Worm (Caenorhabditis elegans) whole organism, L1 larva: ENCODE data around the gene ebp-3.
"Not testable (repeated sequence)": the region's sequence is repeated elsewhere in the genome, so short reads cannot be mapped to it uniquely, and the experiment has no call there.

Experiments used
- C04F5.9 ChIP-seq: sonication (generic microtip); optimal IDR thresholded peaks from 2 replicates; lab custom pipeline; 2016; ENCODE audit warnings: missing genetic modification characterization, missing compliant biosample characterization
- C16A3.4 ChIP-seq: fragments of 150-350 bp; optimal IDR thresholded peaks from 2 replicates; lab custom pipeline; 2014; ENCODE audit warnings: missing biosample characterization, missing genetic modification characterization
- Y116A8C.19 ChIP-seq: sonication (generic microtip); optimal IDR thresholded peaks from 2 replicates; lab custom pipeline; 2016; ENCODE audit warnings: missing compliant biosample characterization, missing genetic modification characterization, borderline replicate concordance
- aha-1 ChIP-seq: fragments of 150-350 bp; optimal IDR thresholded peaks from 2 replicates; lab custom pipeline; 2014; ENCODE audit warnings: missing biosample characterization, missing genetic modification characterization
- alr-1 ChIP-seq: fragments of 200-800 bp; sonication (Bioruptor generic); optimal IDR thresholded peaks from 2 replicates; lab custom pipeline; 2018; ENCODE audit warnings: borderline replicate concordance, mild to moderate bottlenecking, missing genetic modification characterization, missing compliant biosample characterization
- ama-1 ChIP-seq: fragments of 150-350 bp; optimal IDR thresholded peaks from 2 replicates; lab custom pipeline; 2014
- ceh-8 ChIP-seq: fragments of 200-800 bp; sonication (Bioruptor generic); optimal IDR thresholded peaks from 2 replicates; lab custom pipeline; 2018; ENCODE audit warnings: mild to moderate bottlenecking, missing genetic modification characterization, moderate library complexity, missing compliant biosample characterization
- ces-1 ChIP-seq: fragments of 150-350 bp; optimal IDR thresholded peaks from 2 replicates; lab custom pipeline; 2014; ENCODE audit warnings: missing biosample characterization, missing genetic modification reagents, missing genetic modification characterization
- egl-13 ChIP-seq: sonication (generic microtip); optimal IDR thresholded peaks from 2 replicates; lab custom pipeline; 2016; ENCODE audit warnings: missing genotype, missing genetic modification reagents, missing genetic modification characterization, missing compliant biosample characterization
- egl-27 ChIP-seq, 2 experiments: fragments of 150-350 bp in 1 of 2; sonication (generic microtip); optimal IDR thresholded peaks; 3 replicates each; lab custom pipeline; 2017 to 2018; ENCODE audit warnings: missing biosample characterization in 2 of 2, missing genetic modification characterization in 2 of 2, missing genetic modification reagents in 2 of 2
- elt-3 ChIP-seq, 6 experiments: fragments of 150-350 bp in 1 of 6; sonication (generic microtip); optimal IDR thresholded peaks; 2 replicates each; lab custom pipeline; 2017 to 2018; ENCODE audit warnings: missing biosample characterization in 6 of 6, missing genetic modification characterization in 6 of 6, inconsistent platforms in 1 of 6
- ets-5 ChIP-seq: fragments of 200-800 bp; sonication (Bioruptor generic); IDR thresholded peaks from 2 replicates; pipeline ENCODE4 v1.3.6; 2022; ENCODE audit warnings: missing genetic modification characterization, missing compliant biosample characterization
- fos-1 ChIP-seq: fragments of 150-350 bp; optimal IDR thresholded peaks from 2 replicates; lab custom pipeline; 2014; ENCODE audit warnings: missing biosample characterization, missing genetic modification characterization
- grh-1 ChIP-seq: fragments of 200-800 bp; sonication (Bioruptor generic); IDR thresholded peaks from 2 replicates; pipeline ENCODE4 v1.3.6; 2022; ENCODE audit warnings: missing genetic modification reagents, missing genetic modification characterization, missing compliant biosample characterization
- jun-1 ChIP-seq: fragments of 150-350 bp; optimal IDR thresholded peaks from 2 replicates; lab custom pipeline; 2014; ENCODE audit warnings: missing biosample characterization, missing genetic modification reagents, missing genetic modification characterization
- lin-35 ChIP-seq, 2 experiments: fragments of 150-350 bp; optimal IDR thresholded peaks; 2 replicates each; lab custom pipeline; 2014; ENCODE audit warnings: missing biosample characterization in 2 of 2, missing genetic modification characterization in 2 of 2, missing genetic modification reagents in 2 of 2
- lin-39 ChIP-seq: fragments of 150-350 bp; optimal IDR thresholded peaks from 2 replicates; lab custom pipeline; 2014; ENCODE audit warnings: missing biosample characterization, missing genetic modification reagents, missing genetic modification characterization
- nhr-12 ChIP-seq: sonication (generic microtip); optimal IDR thresholded peaks from 2 replicates; lab custom pipeline; 2017; ENCODE audit warnings: missing biosample characterization, missing genetic modification characterization
- nhr-19 ChIP-seq: fragments of 200-800 bp; sonication (Bioruptor generic); conservative IDR thresholded peaks from 2 replicates; pipeline ENCODE4 v1.3.6; 2022; ENCODE audit warnings: missing genetic modification characterization, missing compliant biosample characterization
- nhr-47 ChIP-seq: sonication (generic microtip); optimal IDR thresholded peaks from 2 replicates; lab custom pipeline; 2016; ENCODE audit warnings: mild to moderate bottlenecking, missing genetic modification characterization, moderate library complexity, missing compliant biosample characterization
- nhr-71 ChIP-seq: sonication (generic microtip); optimal IDR thresholded peaks from 2 replicates; lab custom pipeline; 2016; ENCODE audit warnings: mild to moderate bottlenecking, missing genetic modification characterization, moderate library complexity, missing compliant biosample characterization
- nhr-76 ChIP-seq: sonication (generic microtip); optimal IDR thresholded peaks from 2 replicates; lab custom pipeline; 2017; ENCODE audit warnings: missing biosample characterization, missing genetic modification characterization
- nhr-77 ChIP-seq: fragments of 150-350 bp; optimal IDR thresholded peaks from 2 replicates; lab custom pipeline; 2014; ENCODE audit warnings: missing biosample characterization, missing genetic modification characterization
- nhr-85 ChIP-seq: sonication (generic microtip); peaks from one replicate; lab custom pipeline; 2016; ENCODE audit warnings: missing genetic modification characterization, inconsistent platforms, missing compliant biosample characterization
- pax-3 ChIP-seq: fragments of 200-800 bp; sonication (Bioruptor generic); optimal IDR thresholded peaks from 2 replicates; lab custom pipeline; 2018; ENCODE audit warnings: mild to moderate bottlenecking, missing genetic modification characterization, moderate library complexity, missing compliant biosample characterization
- sptf-1 ChIP-seq: fragments of 150-350 bp; optimal IDR thresholded peaks from 2 replicates; lab custom pipeline; 2014; ENCODE audit warnings: missing biosample characterization, missing genetic modification characterization
- sup-37 ChIP-seq: fragments of 200-800 bp; sonication (Bioruptor generic); optimal IDR thresholded peaks from 2 replicates; lab custom pipeline; 2018; ENCODE audit warnings: mild to moderate bottlenecking, missing genetic modification characterization, missing compliant biosample characterization
- tlp-1 ChIP-seq: fragments of 150-350 bp; optimal IDR thresholded peaks from 2 replicates; lab custom pipeline; 2014; ENCODE audit warnings: missing biosample characterization, missing genetic modification characterization
- unc-130 ChIP-seq: fragments of 150-350 bp; optimal IDR thresholded peaks from 2 replicates; lab custom pipeline; 2017; ENCODE audit warnings: missing biosample characterization, missing genetic modification characterization, inconsistent platforms
- ztf-4 ChIP-seq: fragments of 150-350 bp; optimal IDR thresholded peaks from 2 replicates; lab custom pipeline; 2014; ENCODE audit warnings: missing biosample characterization, missing genetic modification characterization

The ebp-3 gene

ce11 chrV:18055297-18056019, at the start of gene ebp-3, which contains the start of gene Y59A8B.25:
TSS of gene ebp-3 (plus strand) at chrV:18055969.
TSS of gene Y59A8B.25 (minus strand) at chrV:18055397.
- TF ChIP-seq nhr-12, nhr-71, nhr-47 (tag; lab: Kevin White, UChicago): not testable (repeated sequence)
- TF ChIP-seq, all 84 proteins: peak for 0; not testable (repeated sequence) for 84

ce11 chrV:18006930-18007329, 48.8 kb upstream of the ebp-3 start, which contains the start of gene Y59A8B.19:
TSS of gene Y59A8B.19 (plus strand) at chrV:18007230.
- not testable (repeated sequence) for TF ChIP-seq tlp-1 (tag; lab: Kevin White, UChicago); egl-27 (tag; optimal IDR thresholded peaks at IDR 0.05; lab: Kevin White, UChicago); Y116A8C.19 (tag; lab: Kevin White, UChicago)

ce11 chrV:18008680-18009079, 47.1 kb upstream of the ebp-3 start:
- TF ChIP-seq ztf-4 (no peak), grh-1 (GFP tag; lab: Robert Waterston, UW) (no peak), nhr-77 (tag; lab: Kevin White, UChicago) (no peak), Y116A8C.19 (tag; lab: Kevin White, UChicago) (no peak)

ce11 chrV:18010737-18011136, 45.0 kb upstream of the ebp-3 start, which contains the start of gene Y59A8B.26:
TSS of gene Y59A8B.26 (minus strand) at chrV:18010837.
- TF ChIP-seq ztf-4; nhr-76 (tag; lab: Kevin White, UChicago); elt-3 (tag; optimal IDR thresholded peaks at IDR 0.05; lab: Kevin White, UChicago): not testable (repeated sequence)

DNA sequence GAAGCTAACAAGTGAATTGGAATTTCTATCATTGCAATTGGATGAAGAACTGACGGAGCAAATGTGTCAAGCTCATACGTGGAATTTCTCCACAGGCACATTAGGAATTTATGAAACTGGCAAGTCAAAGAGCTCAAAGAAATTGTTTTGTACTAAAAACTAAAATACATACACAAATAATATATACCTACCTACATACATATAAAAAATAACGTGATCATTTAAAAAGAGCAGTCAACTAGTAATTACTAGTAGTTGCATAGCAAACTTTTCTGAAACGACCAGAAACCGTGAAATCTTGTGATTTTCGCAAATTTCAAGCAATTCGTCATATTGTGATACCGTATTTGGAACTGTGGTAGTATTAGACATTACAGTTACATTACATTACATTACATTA, 41.7 kb upstream of the ebp-3 start, which contains the start of gene srh-133:
srh-133 (minus strand) TSS at position 101 of the 400 bp plus-strand sequence.
- TF ChIP-seq egl-13 (tag; lab: Kevin White, UChicago) (no peak), jun-1 (tag; lab: Kevin White, UChicago) (no peak), lin-39 (tag; lab: Kevin White, UChicago) (no peak), sptf-1 (no peak), nhr-19 (GFP tag; lab: Robert Waterston, UW) (no peak)

- TF ChIP-seq jun-1 (tag; lab: Kevin White, UChicago) (no peak), ets-5 (GFP tag; lab: Robert Waterston, UW) (no peak), alr-1 (no peak), aha-1 (tag; lab: Kevin White, UChicago) (no peak), ama-1 (lab: Kevin White, UChicago) (no peak), lin-35 (GFP tag; optimal IDR thresholded peaks at IDR 0.05; lab: Kevin White, UChicago) (no peak), nhr-85 (no peak), ceh-8 (GFP tag; lab: Kevin White, UChicago) (no peak), C04F5.9 (no peak), sup-37 (no peak), ztf-4 (no peak), ces-1 (GFP tag; lab: Kevin White, UChicago) (no peak), nhr-47 (tag; lab: Kevin White, UChicago) (no peak), unc-130 (tag; lab: Kevin White, UChicago) (no peak), nhr-76 (tag; lab: Kevin White, UChicago) (no peak), fos-1 (tag; lab: Kevin White, UChicago) (no peak), egl-27 (tag; optimal IDR thresholded peaks at IDR 0.05; lab: Kevin White, UChicago) (no peak), pax-3 (tag; lab: Kevin White, UChicago) (no peak), C16A3.4 (tag; lab: Kevin White, UChicago) (no peak)
Observed at ce11 chrV:18017226-18017625, 38.5 kb upstream of the ebp-3 start, which contains the start of gene srh-134. TSS of gene srh-134 (minus strand) at chrV:18017326.
